Worm (Caenorhabditis elegans) whole organism, L3 larva: ENCODE data around the gene fbxb-24.

Experiments used
- R02D3.7 ChIP-seq: fragments of 150-350 bp; optimal IDR thresholded peaks from 2 replicates; lab custom pipeline; 2014; ENCODE audit warnings: missing biosample characterization, missing genetic modification characterization
- ZK546.5 ChIP-seq: sonication (generic microtip); optimal IDR thresholded peaks from 2 replicates; lab custom pipeline; 2017; ENCODE audit warnings: missing biosample characterization, missing genetic modification characterization
- ama-1 ChIP-seq: fragments of 150-350 bp; optimal IDR thresholded peaks from 2 replicates; lab custom pipeline; 2018
- lin-39 ChIP-seq: fragments of 150-350 bp; optimal IDR thresholded peaks from 2 replicates; lab custom pipeline; 2018; ENCODE audit warnings: missing biosample characterization, missing genetic modification reagents, missing genetic modification characterization
- nhr-23 ChIP-seq: fragments of 150-350 bp; optimal IDR thresholded peaks from 2 replicates; lab custom pipeline; 2014; ENCODE audit warnings: missing biosample characterization, missing genetic modification reagents, missing genetic modification characterization
- nhr-77 ChIP-seq: fragments of 150-350 bp; optimal IDR thresholded peaks from 2 replicates; lab custom pipeline; 2014; ENCODE audit warnings: missing biosample characterization, missing genetic modification characterization
- pha-4 ChIP-seq: fragments of 150-350 bp; optimal IDR thresholded peaks from 2 replicates; lab custom pipeline; 2014; ENCODE audit warnings: missing biosample characterization, missing genetic modification reagents, missing genetic modification characterization
- sea-2 ChIP-seq: fragments of 150-350 bp; sonication (generic microtip); optimal IDR thresholded peaks from 4 replicates; lab custom pipeline; 2014; ENCODE audit warnings: missing biosample characterization, missing genetic modification reagents, missing genetic modification characterization

DNA sequence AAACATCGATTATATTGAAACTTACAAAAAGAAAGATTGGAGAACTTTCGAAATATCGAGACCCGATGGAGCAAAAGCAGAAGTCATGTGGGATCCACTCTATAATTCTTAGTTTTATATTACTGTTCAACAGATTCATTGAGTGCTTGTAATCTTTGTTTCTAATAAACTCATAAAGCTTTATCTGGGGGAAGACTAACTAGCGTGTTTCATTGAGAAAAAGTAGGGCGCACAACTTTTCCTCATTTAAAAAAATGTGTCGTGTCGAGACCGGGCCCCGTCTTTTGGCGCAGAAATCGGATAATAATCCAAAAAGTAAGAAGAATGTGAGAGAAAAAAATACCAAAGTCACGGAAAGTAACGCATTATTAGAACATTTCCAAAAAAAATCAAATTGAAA lies 1.0 kb downstream of the fbxb-24 start, which contains the start of gene faah-4:
- TF ChIP-seq lin-39 (tag; lab: Kevin White, UChicago) (no peak), ama-1 (no peak), nhr-23 (tag; lab: Kevin White, UChicago) (no peak), sea-2 (GFP tag; lab: Kevin White, UChicago) (no peak), pha-4 (tag; lab: Kevin White, UChicago) (no peak), R02D3.7 (no peak), ZK546.5 (tag; lab: Kevin White, UChicago) (no peak), nhr-77 (tag; lab: Kevin White, UChicago) (no peak)
